Fruit fly (Drosophila melanogaster): ENCODE measurements around the gene CG4950.

CG4950 gene

dm6 chr3L:16268106-16268733 lies at the start of gene CG4950:
Gene CG4950 (minus strand): TSS chr3L:16268156.
- TF ChIP-seq pan (optimal IDR thresholded peaks at IDR 0.05), result no peak
- no peak for TF ChIP-seq usp (GFP tag; optimal IDR thresholded peaks at IDR 0.05)
- TF ChIP-seq Dll (optimal IDR thresholded peaks at IDR 0.05), result no peak
- no peak for TF ChIP-seq psq (optimal IDR thresholded peaks at IDR 0.05)
- TF ChIP-seq CG8478 (optimal IDR thresholded peaks at IDR 0.05), result no peak
- no peak for TF ChIP-seq EcR (GFP tag; optimal IDR thresholded peaks at IDR 0.05)

- TF ChIP-seq CG8478 (optimal IDR thresholded peaks at IDR 0.05) (no peak), pan (optimal IDR thresholded peaks at IDR 0.05) (no peak), usp (GFP tag; optimal IDR thresholded peaks at IDR 0.05) (no peak)
Measured at dm6 chr3L:16317724-16318123, 49.8 kb upstream of the CG4950 start, which contains the start of gene Nplp3. Gene Nplp3 (plus strand): TSS chr3L:16318024.

dm6 chr3L:16313985-16314384 lies 46.0 kb upstream of the CG4950 start, which contains the start of gene CG13062:
Gene CG13062 (plus strand): TSS chr3L:16314285.
- no peak for TF ChIP-seq psq (optimal IDR thresholded peaks at IDR 0.05)
- no peak for TF ChIP-seq usp (GFP tag; optimal IDR thresholded peaks at IDR 0.05)
- TF ChIP-seq Dll (optimal IDR thresholded peaks at IDR 0.05), result no peak
- no peak for TF ChIP-seq pan (optimal IDR thresholded peaks at IDR 0.05)
- no peak for TF ChIP-seq EcR (GFP tag; optimal IDR thresholded peaks at IDR 0.05)
- TF ChIP-seq CG8478 (optimal IDR thresholded peaks at IDR 0.05), result no peak

- TF ChIP-seq EcR (GFP tag; optimal IDR thresholded peaks at IDR 0.05) (no peak), CG8478 (optimal IDR thresholded peaks at IDR 0.05) (no peak), usp (GFP tag; optimal IDR thresholded peaks at IDR 0.05) (no peak), psq (optimal IDR thresholded peaks at IDR 0.05) (no peak), Dll (optimal IDR thresholded peaks at IDR 0.05) (no peak), pan (optimal IDR thresholded peaks at IDR 0.05) (no peak)
Measured at dm6 chr3L:16309972-16310371, 42.0 kb upstream of the CG4950 start.

dm6 chr3L:16308380-16308779 lies 40.4 kb upstream of the CG4950 start, which contains the start of gene CG13042:
Gene CG13042 (minus strand): TSS chr3L:16308480.
- TF ChIP-seq CG8478 (optimal IDR thresholded peaks at IDR 0.05), result no peak
- TF ChIP-seq psq (optimal IDR thresholded peaks at IDR 0.05), result no peak
- TF ChIP-seq EcR (GFP tag; optimal IDR thresholded peaks at IDR 0.05), result no peak
- TF ChIP-seq pan (optimal IDR thresholded peaks at IDR 0.05), result no peak
- no peak for TF ChIP-seq Dll (optimal IDR thresholded peaks at IDR 0.05)
- no peak for TF ChIP-seq usp (GFP tag; optimal IDR thresholded peaks at IDR 0.05)

- TF ChIP-seq pan (optimal IDR thresholded peaks at IDR 0.05), result no peak
- TF ChIP-seq CG8478 (optimal IDR thresholded peaks at IDR 0.05), result no peak
Measured at dm6 chr3L:16305820-16306650, 38.1 kb upstream of the CG4950 start, which contains the start of the genes CG13043 and CG13063. Gene CG13043 (minus strand): TSS chr3L:16305870. Gene CG13063 (plus strand): TSS chr3L:16306600.

- TF ChIP-seq EcR (GFP tag; optimal IDR thresholded peaks at IDR 0.05), result no peak
- no peak for TF ChIP-seq psq (optimal IDR thresholded peaks at IDR 0.05)
- no peak for TF ChIP-seq usp (GFP tag; optimal IDR thresholded peaks at IDR 0.05)
- no peak for TF ChIP-seq pan (optimal IDR thresholded peaks at IDR 0.05)
- no peak for TF ChIP-seq CG8478 (optimal IDR thresholded peaks at IDR 0.05)
- TF ChIP-seq Dll (optimal IDR thresholded peaks at IDR 0.05), result no peak
Measured at dm6 chr3L:16303982-16304381, 36.0 kb upstream of the CG4950 start, which contains the start of gene CG43249. Gene CG43249 (plus strand): TSS chr3L:16304282.

dm6 chr3L:16303078-16303477 lies 35.1 kb upstream of the CG4950 start, which contains the start of gene CG13044:
Gene CG13044 (minus strand): TSS chr3L:16303178.
- TF ChIP-seq EcR (GFP tag; optimal IDR thresholded peaks at IDR 0.05) (no peak), CG8478 (optimal IDR thresholded peaks at IDR 0.05) (no peak), psq (optimal IDR thresholded peaks at IDR 0.05) (no peak), usp (GFP tag; optimal IDR thresholded peaks at IDR 0.05) (no peak), pan (optimal IDR thresholded peaks at IDR 0.05) (no peak), Dll (optimal IDR thresholded peaks at IDR 0.05) (no peak)

dm6 chr3L:16301153-16301552 lies 33.2 kb upstream of the CG4950 start, which contains the start of gene CG4982:
Gene CG4982 (plus strand): TSS chr3L:16301453.
- TF ChIP-seq usp (GFP tag; optimal IDR thresholded peaks at IDR 0.05), result no peak
- TF ChIP-seq Dll (optimal IDR thresholded peaks at IDR 0.05), result no peak

- TF ChIP-seq pan (optimal IDR thresholded peaks at IDR 0.05), result no peak
- TF ChIP-seq EcR (GFP tag; optimal IDR thresholded peaks at IDR 0.05), result no peak
- no peak for TF ChIP-seq CG8478 (optimal IDR thresholded peaks at IDR 0.05)
- no peak for TF ChIP-seq Dll (optimal IDR thresholded peaks at IDR 0.05)
- no peak for TF ChIP-seq psq (optimal IDR thresholded peaks at IDR 0.05)
- no peak for TF ChIP-seq usp (GFP tag; optimal IDR thresholded peaks at IDR 0.05)
Measured at dm6 chr3L:16295447-16295846, 27.5 kb upstream of the CG4950 start, which contains the start of gene CG4962. Gene CG4962 (minus strand): TSS chr3L:16295547.

- TF ChIP-seq psq (optimal IDR thresholded peaks at IDR 0.05) (no peak), EcR (GFP tag; optimal IDR thresholded peaks at IDR 0.05) (no peak), usp (GFP tag; optimal IDR thresholded peaks at IDR 0.05) (no peak), Dll (optimal IDR thresholded peaks at IDR 0.05) (no peak)
Measured at dm6 chr3L:16291678-16292077, 23.7 kb upstream of the CG4950 start.

- TF ChIP-seq Dll (optimal IDR thresholded peaks at IDR 0.05) (no peak), pan (optimal IDR thresholded peaks at IDR 0.05) (no peak), usp (GFP tag; optimal IDR thresholded peaks at IDR 0.05) (no peak), EcR (GFP tag; optimal IDR thresholded peaks at IDR 0.05) (no peak), CG8478 (optimal IDR thresholded peaks at IDR 0.05) (no peak), psq (optimal IDR thresholded peaks at IDR 0.05) (no peak)
Measured at dm6 chr3L:16290850-16291249, 22.9 kb upstream of the CG4950 start, which contains the start of gene CG13045. Gene CG13045 (minus strand): TSS chr3L:16290950.

All from whole organism.